Worm (Caenorhabditis elegans): ENCODE results near the gene his-59.

his-59 gene

ce11 chrIV:7456225-7456624 lies 31.8 kb upstream of the his-59 start, which contains the start of gene F13B6.1:
TSS of gene F13B6.1 (plus strand) at chrIV:7456525.
- TF ChIP-seq unc-39 (tag; optimal IDR thresholded peaks at IDR 0.05) (no peak), elt-3 (tag; optimal IDR thresholded peaks at IDR 0.05) (no peak), ceh-43 (GFP tag; optimal IDR thresholded peaks at IDR 0.05) (no peak), ham-2 (GFP tag; optimal IDR thresholded peaks at IDR 0.05) (no peak), ces-1 (GFP tag; optimal IDR thresholded peaks at IDR 0.05) (no peak), nhr-28 (tag; optimal IDR thresholded peaks at IDR 0.05) (no peak), lsy-2 (tag; optimal IDR thresholded peaks at IDR 0.05) (no peak), M03D4.4 (tag; optimal IDR thresholded peaks at IDR 0.05) (no peak), lin-32 (GFP tag; optimal IDR thresholded peaks at IDR 0.05) (no peak), mls-2 (tag; optimal IDR thresholded peaks at IDR 0.05) (no peak)

ce11 chrIV:7460225-7460624 lies 27.8 kb upstream of the his-59 start, which contains the start of gene F13B6.2:
TSS of gene F13B6.2 (minus strand) at chrIV:7460325.
- TF ChIP-seq lin-32 (GFP tag; optimal IDR thresholded peaks at IDR 0.05) (no peak), snpc-4 (tag; optimal IDR thresholded peaks at IDR 0.05) (no peak), nhr-12 (tag; optimal IDR thresholded peaks at IDR 0.05) (no peak), hlh-1 (tag; optimal IDR thresholded peaks at IDR 0.05) (no peak), nhr-28 (tag; optimal IDR thresholded peaks at IDR 0.05) (no peak), ztf-11 (tag; optimal IDR thresholded peaks at IDR 0.05) (no peak), bed-3 (GFP tag; optimal IDR thresholded peaks at IDR 0.05) (no peak), nhr-2 (tag; optimal IDR thresholded peaks at IDR 0.05) (no peak), flh-1 (GFP tag; optimal IDR thresholded peaks at IDR 0.05) (no peak), lsy-2 (tag; optimal IDR thresholded peaks at IDR 0.05) (no peak), mls-2 (tag; optimal IDR thresholded peaks at IDR 0.05) (no peak), ceh-43 (GFP tag; optimal IDR thresholded peaks at IDR 0.05) (no peak), nhr-237 (tag; optimal IDR thresholded peaks at IDR 0.05) (no peak), lin-13 (tag; optimal IDR thresholded peaks at IDR 0.05) (no peak), unc-120 (tag; optimal IDR thresholded peaks at IDR 0.05; ENCODE audit: poor library complexity, severe bottlenecking) (no peak), drap-1 (GFP tag; optimal IDR thresholded peaks at IDR 0.05) (no peak)

ce11 chrIV:7465857-7466256 lies 22.2 kb upstream of the his-59 start, which contains the start of gene F13B6.3:
TSS of gene F13B6.3 (minus strand) at chrIV:7465957.
- TF ChIP-seq tbx-8 (GFP tag; optimal IDR thresholded peaks at IDR 0.05) = no peak
- no peak for TF ChIP-seq ceh-39 (tag; optimal IDR thresholded peaks at IDR 0.05)
- no peak for TF ChIP-seq sptf-1 (tag; optimal IDR thresholded peaks at IDR 0.05)
- no peak for TF ChIP-seq lin-32 (GFP tag; optimal IDR thresholded peaks at IDR 0.05)
- no peak for TF ChIP-seq sem-2 (GFP tag; optimal IDR thresholded peaks at IDR 0.05)
- no peak for TF ChIP-seq cnd-1 (tag; optimal IDR thresholded peaks at IDR 0.05)
- TF ChIP-seq nhr-237 (tag; optimal IDR thresholded peaks at IDR 0.05) = no peak
- no peak for TF ChIP-seq lsy-2 (tag; optimal IDR thresholded peaks at IDR 0.05)
- TF ChIP-seq nhr-76 (tag; optimal IDR thresholded peaks at IDR 0.05) = no peak
- no peak for TF ChIP-seq unc-39 (tag; optimal IDR thresholded peaks at IDR 0.05)
- no peak for TF ChIP-seq drap-1 (GFP tag; optimal IDR thresholded peaks at IDR 0.05)
- TF ChIP-seq nhr-12 (tag; optimal IDR thresholded peaks at IDR 0.05) = no peak
- no peak for TF ChIP-seq nhr-2 (tag; optimal IDR thresholded peaks at IDR 0.05)
- TF ChIP-seq unc-62 (GFP tag; optimal IDR thresholded peaks at IDR 0.05) = no peak
- TF ChIP-seq hlh-1 (tag; optimal IDR thresholded peaks at IDR 0.05) = no peak
- no peak for TF ChIP-seq flh-1 (GFP tag; optimal IDR thresholded peaks at IDR 0.05)

ce11 chrIV:7467170-7467569 lies 20.9 kb upstream of the his-59 start:
- TF ChIP-seq pha-4 (tag; optimal IDR thresholded peaks at IDR 0.05) = no peak
- TF ChIP-seq lin-13 (tag; optimal IDR thresholded peaks at IDR 0.05) = no peak
- TF ChIP-seq ham-2 (GFP tag; optimal IDR thresholded peaks at IDR 0.05) = no peak
- TF ChIP-seq bed-3 (GFP tag; optimal IDR thresholded peaks at IDR 0.05) = no peak
- no peak for TF ChIP-seq ztf-11 (tag; optimal IDR thresholded peaks at IDR 0.05)
- no peak for TF ChIP-seq nhr-2 (tag; optimal IDR thresholded peaks at IDR 0.05)
- no peak for TF ChIP-seq cnd-1 (tag; optimal IDR thresholded peaks at IDR 0.05)
- TF ChIP-seq nhr-237 (tag; optimal IDR thresholded peaks at IDR 0.05) = no peak
- TF ChIP-seq ceh-39 (tag; optimal IDR thresholded peaks at IDR 0.05) = no peak
- TF ChIP-seq ceh-83 (GFP tag; optimal IDR thresholded peaks at IDR 0.05) = no peak
- TF ChIP-seq tbx-8 (GFP tag; optimal IDR thresholded peaks at IDR 0.05) = no peak
- TF ChIP-seq unc-120 (tag; optimal IDR thresholded peaks at IDR 0.05; ENCODE audit: poor library complexity, severe bottlenecking) = no peak
- TF ChIP-seq sptf-1 (tag; optimal IDR thresholded peaks at IDR 0.05) = no peak
- TF ChIP-seq ceh-43 (GFP tag; optimal IDR thresholded peaks at IDR 0.05) = no peak
- no peak for TF ChIP-seq flh-1 (GFP tag; optimal IDR thresholded peaks at IDR 0.05)
- no peak for TF ChIP-seq ces-1 (GFP tag; optimal IDR thresholded peaks at IDR 0.05)

- TF ChIP-seq elt-1 (tag; optimal IDR thresholded peaks at IDR 0.05; ENCODE audit: borderline replicate concordance, insufficient read depth) = no peak
- TF ChIP-seq ceh-43 (GFP tag; optimal IDR thresholded peaks at IDR 0.05) = no peak
- TF ChIP-seq nhr-28 (tag; optimal IDR thresholded peaks at IDR 0.05) = no peak
These were observed 19.4 kb upstream of the his-59 start for ce11 chrIV:7468638-7469037.

Data from whole organism, mixed stage, embryonic.